Worm (Caenorhabditis elegans): ENCODE data around the gene C03B1.1.

C03B1.1 gene

ce11 chrX:6416357-6417087 lies 42.0 kb downstream of the C03B1.1 start, which contains the start of gene T22E5.6:
Gene T22E5.6 (minus strand): TSS chrX:6416407.
- no peak for TF ChIP-seq tab-1 (GFP tag; IDR thresholded peaks at IDR 0.05)
- no peak for TF ChIP-seq klf-2 (GFP tag; conservative IDR thresholded peaks at IDR 0.05)
- TF ChIP-seq ztf-23 (GFP tag; IDR thresholded peaks at IDR 0.05), result no peak
- no peak for TF ChIP-seq flt-1 (GFP tag; IDR thresholded peaks at IDR 0.05)
- TF ChIP-seq ztf-29 (GFP tag; IDR thresholded peaks at IDR 0.05), result no peak
- TF ChIP-seq ref-1 (GFP tag; conservative IDR thresholded peaks at IDR 0.05), result no peak
- TF ChIP-seq med-1 (GFP tag; optimal IDR thresholded peaks at IDR 0.05; ENCODE audit: insufficient read depth), result no peak
- TF ChIP-seq T22C8.4 (GFP tag; IDR thresholded peaks at IDR 0.05), result no peak
- no peak for TF ChIP-seq cog-1 (tag; optimal IDR thresholded peaks at IDR 0.05)

ce11 chrX:6419113-6419512 lies 44.6 kb downstream of the C03B1.1 start:
- no peak for TF ChIP-seq klf-2 (GFP tag; conservative IDR thresholded peaks at IDR 0.05)
- no peak for TF ChIP-seq cog-1 (tag; optimal IDR thresholded peaks at IDR 0.05)
- no peak for TF ChIP-seq tab-1 (GFP tag; IDR thresholded peaks at IDR 0.05)
- TF ChIP-seq T22C8.4 (GFP tag; IDR thresholded peaks at IDR 0.05), result no peak
- no peak for TF ChIP-seq ref-1 (GFP tag; conservative IDR thresholded peaks at IDR 0.05)
- no peak for TF ChIP-seq med-1 (GFP tag; optimal IDR thresholded peaks at IDR 0.05; ENCODE audit: insufficient read depth)
- TF ChIP-seq flt-1 (GFP tag; IDR thresholded peaks at IDR 0.05), result no peak
- no peak for TF ChIP-seq ztf-23 (GFP tag; IDR thresholded peaks at IDR 0.05)
- no peak for TF ChIP-seq ztf-29 (GFP tag; IDR thresholded peaks at IDR 0.05)

- no peak for TF ChIP-seq ref-1 (GFP tag; conservative IDR thresholded peaks at IDR 0.05)
- TF ChIP-seq flt-1 (GFP tag; IDR thresholded peaks at IDR 0.05), result no peak
- no peak for TF ChIP-seq ztf-23 (GFP tag; IDR thresholded peaks at IDR 0.05)
- TF ChIP-seq cog-1 (tag; optimal IDR thresholded peaks at IDR 0.05), result no peak
- no peak for TF ChIP-seq med-1 (GFP tag; optimal IDR thresholded peaks at IDR 0.05; ENCODE audit: insufficient read depth)
- TF ChIP-seq klf-2 (GFP tag; conservative IDR thresholded peaks at IDR 0.05), result no peak
Measured at ce11 chrX:6420681-6421080, 46.1 kb downstream of the C03B1.1 start, which contains the start of gene K10C2.12. Gene K10C2.12 (minus strand): TSS chrX:6420781.

Data from whole organism, midembryonic.